Worm (Caenorhabditis elegans) whole organism, L4 larva: ENCODE results near the gene asp-8.

Source experiments
- dve-1 ChIP-seq: sonication (generic microtip); optimal IDR thresholded peaks from 2 replicates; lab custom pipeline; 2017; ENCODE audit warnings: antibody characterized with exemption, mild to moderate bottlenecking, missing genetic modification characterization, missing compliant biosample characterization; ENCODE audit not compliant: insufficient read depth
- lir-3 ChIP-seq: sonication (generic microtip); optimal IDR thresholded peaks from 2 replicates; lab custom pipeline; 2016; ENCODE audit warnings: mild to moderate bottlenecking, missing genetic modification characterization, missing compliant biosample characterization
- madf-5 ChIP-seq, 2 experiments: fragments of 200-800 bp; sonication (Bioruptor generic); IDR thresholded peaks; 2 replicates each; pipeline ENCODE4 v1.3.6; 2022; ENCODE audit warnings: missing compliant biosample characterization in 2 of 2, missing genetic modification characterization in 2 of 2
- mdt-29 ChIP-seq: fragments of 200-800 bp; sonication (Bioruptor generic); IDR thresholded peaks from 2 replicates; pipeline ENCODE4 v1.3.6; 2022; ENCODE audit warnings: missing genetic modification reagents, missing genetic modification characterization, missing compliant biosample characterization
- nhr-11 ChIP-seq: fragments of 150-350 bp; optimal IDR thresholded peaks from 2 replicates; lab custom pipeline; 2014; ENCODE audit warnings: missing biosample characterization, missing genetic modification characterization
- nhr-237 ChIP-seq: sonication (generic microtip); optimal IDR thresholded peaks from 2 replicates; lab custom pipeline; 2017; ENCODE audit warnings: missing biosample characterization, missing genetic modification characterization
- saeg-2 ChIP-seq: fragments of 200-800 bp; sonication (Bioruptor generic); IDR thresholded peaks from 2 replicates; pipeline ENCODE4 v1.3.6; 2022; ENCODE audit warnings: missing genetic modification reagents, missing genetic modification characterization, missing compliant biosample characterization
- snpc-4 ChIP-seq: fragments of 150-350 bp; optimal IDR thresholded peaks from 2 replicates; lab custom pipeline; 2014; ENCODE audit warnings: missing biosample characterization, missing genetic modification characterization
- zag-1 ChIP-seq: fragments of 150-350 bp; optimal IDR thresholded peaks from 2 replicates; lab custom pipeline; 2014; ENCODE audit warnings: missing biosample characterization, missing genetic modification characterization

DNA sequence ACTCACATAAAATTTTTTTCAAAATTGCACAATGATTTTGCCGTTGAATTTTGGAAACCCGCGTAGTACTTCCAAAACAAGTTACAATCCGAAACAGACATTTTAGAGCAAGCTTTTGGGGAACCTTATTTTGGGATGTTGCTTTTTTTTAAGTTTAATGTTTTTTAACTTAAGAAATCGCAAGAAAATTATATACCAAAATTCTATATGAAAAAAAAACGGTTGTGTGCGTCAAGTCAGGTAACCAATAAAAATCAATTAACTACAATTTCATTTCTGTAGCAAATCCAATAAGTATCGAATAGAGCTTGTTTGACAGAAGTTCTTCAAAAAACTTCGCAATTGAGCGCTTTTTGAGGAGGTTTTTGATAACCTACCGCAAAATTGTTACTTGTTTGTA lies 41.0 kb upstream of the asp-8 start, which contains the start of gene srw-117:
- TF ChIP-seq lir-3 (tag; lab: Kevin White, UChicago) (no peak), nhr-237 (tag; lab: Kevin White, UChicago) (no peak), mdt-29 (no peak), madf-5 (GFP tag; IDR thresholded peaks at IDR 0.05; lab: Robert Waterston, UW) (no peak), snpc-4 (tag; lab: Kevin White, UChicago) (no peak), zag-1 (no peak), saeg-2 (GFP tag; lab: Robert Waterston, UW) (no peak), nhr-11 (tag; lab: Kevin White, UChicago) (no peak), dve-1 (no peak)
